Fruit fly (Drosophila melanogaster) whole organism, wandering third instar larva: ENCODE measurements around the gene tal-AA.
A peak's percentile ranks its signal among the peaks of the same experiment; 100 is the strongest.

Experiments used
- Abd-B ChIP-seq: fragments of >200 bp; optimal IDR thresholded peaks from 2 replicates; lab custom pipeline; 2017; ENCODE audit warnings: missing biosample characterization, missing genetic modification characterization
- CG9705 ChIP-seq: fragments of 200-800 bp; sonication (Bioruptor generic); optimal IDR thresholded peaks from 2 replicates; lab custom pipeline; 2018; ENCODE audit warnings: missing biosample characterization, mild to moderate bottlenecking, missing genetic modification characterization
- CrebA ChIP-seq: fragments of 200-800 bp; sonication (Bioruptor generic); optimal IDR thresholded peaks from 2 replicates; lab custom pipeline; 2016; ENCODE audit warnings: missing biosample characterization, mild to moderate bottlenecking, missing genetic modification characterization, borderline replicate concordance
- Dfd ChIP-seq: fragments of >200 bp; optimal IDR thresholded peaks from 2 replicates; lab custom pipeline; 2017; ENCODE audit warnings: missing biosample characterization, missing genetic modification characterization
- HLH106 ChIP-seq: fragments of 200-800 bp; optimal IDR thresholded peaks from 3 replicates; lab custom pipeline; 2019; ENCODE audit warnings: missing biosample characterization, mild to moderate bottlenecking, missing genetic modification characterization, moderate library complexity
- Hnf4 ChIP-seq: fragments of 200-800 bp; sonication (Bioruptor generic); optimal IDR thresholded peaks from 2 replicates; lab custom pipeline; 2016; ENCODE audit warnings: missing biosample characterization, mild to moderate bottlenecking, missing genetic modification characterization
- Hr78 ChIP-seq: fragments of >200 bp; optimal IDR thresholded peaks from 2 replicates; lab custom pipeline; 2017; ENCODE audit warnings: missing biosample characterization, missing genetic modification characterization
- Hr83 ChIP-seq: fragments of 200-300 bp; sonication (Bioruptor generic); optimal IDR thresholded peaks from 2 replicates; lab custom pipeline; 2016; ENCODE audit warnings: missing biosample characterization, mild to moderate bottlenecking, missing genetic modification characterization, moderate library complexity; ENCODE audit not compliant: poor library complexity, severe bottlenecking
- Jra ChIP-seq: sonication (Bioruptor generic); optimal IDR thresholded peaks from 2 replicates; lab custom pipeline; 2016; ENCODE audit warnings: missing biosample characterization, missing genetic modification characterization
- Mio ChIP-seq: sonication (Bioruptor generic); optimal IDR thresholded peaks from 2 replicates; lab custom pipeline; 2016; ENCODE audit warnings: missing biosample characterization, missing genetic modification characterization
- Myc ChIP-seq: fragments of >200 bp; optimal IDR thresholded peaks from 2 replicates; lab custom pipeline; 2017
- N ChIP-seq: fragments of >200 bp; optimal IDR thresholded peaks from 2 replicates; lab custom pipeline; 2018; ENCODE audit warnings: missing biosample characterization, missing external identifiers, missing genetic modification characterization
- OdsH ChIP-seq: fragments of 200-800 bp; sonication (Bioruptor generic); optimal IDR thresholded peaks from 2 replicates; lab custom pipeline; 2016; ENCODE audit warnings: missing biosample characterization, mild to moderate bottlenecking, missing genetic modification characterization
- Rel ChIP-seq, 2 experiments: fragments of 200-800 bp; sonication (Bioruptor generic) in 1 of 2; optimal IDR thresholded peaks; 2 replicates in 1 of 2; 3 replicates in 1 of 2; lab custom pipeline; 2016 to 2019; ENCODE audit warnings: mild to moderate bottlenecking in 2 of 2, missing biosample characterization in 2 of 2, missing genetic modification characterization in 2 of 2, moderate library complexity in 1 of 2
- Vsx2 ChIP-seq: fragments of 200-300, 225-300 bp; sonication (Bioruptor generic); optimal IDR thresholded peaks from 2 replicates; lab custom pipeline; 2018; ENCODE audit warnings: missing biosample characterization, missing genetic modification characterization; ENCODE audit not compliant: partially characterized antibody
- brk ChIP-seq: fragments of 200-800 bp; sonication (Bioruptor generic); optimal IDR thresholded peaks from 2 replicates; lab custom pipeline; 2016; ENCODE audit warnings: missing biosample characterization, mild to moderate bottlenecking, missing genetic modification characterization
- dl ChIP-seq, 2 experiments: fragments of 175-275, 200-275 bp in 1 of 2; fragments of 200-275 bp in 1 of 2; sonication (Bioruptor generic); optimal IDR thresholded peaks; lab custom pipeline; 2018; ENCODE audit warnings: mild to moderate bottlenecking in 2 of 2, missing biosample characterization in 2 of 2, missing genetic modification characterization in 2 of 2, moderate library complexity in 2 of 2; ENCODE audit not compliant: partially characterized antibody in 2 of 2, insufficient read depth in 1 of 2
- dmrt93B ChIP-seq: fragments of 200-800 bp; sonication (Bioruptor generic); optimal IDR thresholded peaks from 2 replicates; lab custom pipeline; 2018; ENCODE audit warnings: missing biosample characterization, mild to moderate bottlenecking, missing genetic modification characterization
- dsf ChIP-seq: sonication (Bioruptor generic); optimal IDR thresholded peaks from 2 replicates; lab custom pipeline; 2016; ENCODE audit warnings: missing biosample characterization, missing genetic modification characterization, borderline replicate concordance
- ey ChIP-seq: fragments of 200-800 bp; sonication (Bioruptor generic); optimal IDR thresholded peaks from 2 replicates; lab custom pipeline; 2016; ENCODE audit warnings: missing biosample characterization, missing genetic modification characterization
- foxo ChIP-seq, 2 experiments: fragments of 200-800 bp; sonication (Bioruptor generic); optimal IDR thresholded peaks; 2 replicates in 1 of 2; 3 replicates in 1 of 2; lab custom pipeline; 2016 to 2017; ENCODE audit warnings: missing biosample characterization in 2 of 2, missing genetic modification characterization in 2 of 2
- fru ChIP-seq: fragments of 200-800 bp; sonication (Bioruptor generic); optimal IDR thresholded peaks from 3 replicates; lab custom pipeline; 2016; ENCODE audit warnings: missing biosample characterization, mild to moderate bottlenecking, missing genetic modification characterization
- jim ChIP-seq: fragments of 175-275, 200-325 bp; sonication (Bioruptor generic); optimal IDR thresholded peaks from 2 replicates; lab custom pipeline; 2016; ENCODE audit warnings: missing biosample characterization, mild to moderate bottlenecking, missing genetic modification characterization
- lola ChIP-seq: fragments of >200 bp; optimal IDR thresholded peaks from 2 replicates; lab custom pipeline; 2017; ENCODE audit warnings: missing biosample characterization, missing genetic modification characterization
- psq ChIP-seq: fragments of 200-800 bp; sonication (Bioruptor generic); optimal IDR thresholded peaks from 3 replicates; lab custom pipeline; 2017; ENCODE audit warnings: missing biosample characterization, mild to moderate bottlenecking, missing genetic modification characterization, moderate library complexity
- sage ChIP-seq: fragments of 200-800 bp; sonication (Bioruptor generic); optimal IDR thresholded peaks from 2 replicates; lab custom pipeline; 2016; ENCODE audit warnings: missing biosample characterization, mild to moderate bottlenecking, missing genetic modification characterization
- sv ChIP-seq: fragments of 200-800 bp; sonication (Bioruptor generic); optimal IDR thresholded peaks from 3 replicates; lab custom pipeline; 2016; ENCODE audit warnings: missing biosample characterization, missing genetic modification characterization

tal-AA gene

dm6 chr3R:13803892-13804710 is 8.8 kb upstream of the tal-AA start (continued):
- TF ChIP-seq dsf (GFP tag; lab: Kevin White, UChicago) (no peak), HLH106 (tag; lab: Kevin White, UChicago) (peak; percentile 35), Vsx2 (GFP tag; lab: Kevin White, UChicago) (no peak), foxo (GFP tag; optimal IDR thresholded peaks at IDR 0.05; lab: Kevin White, UChicago) (peak in 1 of 2 experiments; percentile 29), ey (GFP tag; lab: Kevin White, UChicago) (no peak), Jra (GFP tag; lab: Kevin White, UChicago) (no peak), N (GFP tag; lab: Kevin White, UChicago) (no peak), sage (no peak), brk (GFP tag; lab: Kevin White, UChicago) (no peak), dmrt93B (GFP tag; lab: Kevin White, UChicago) (no peak), CG9705 (GFP tag; lab: Kevin White, UChicago) (no peak), psq (GFP tag; lab: Kevin White, UChicago) (peak; percentile 0), Myc (lab: Kevin White, UChicago) (no peak), OdsH (peak; percentile 7), Abd-B (GFP tag; lab: Kevin White, UChicago) (no peak)

dm6 chr3R:13804971-13805603 is 7.8 kb upstream of the tal-AA start:
- TF ChIP-seq Hnf4 (GFP tag; lab: Kevin White, UChicago), result no peak
- TF ChIP-seq N (GFP tag; lab: Kevin White, UChicago), result no peak
- no peak for TF ChIP-seq HLH106 (tag; lab: Kevin White, UChicago)
- no peak for TF ChIP-seq CrebA (GFP tag; lab: Kevin White, UChicago)
- no peak for TF ChIP-seq dl (GFP tag; optimal IDR thresholded peaks at IDR 0.05; lab: Kevin White, UChicago; ENCODE audit: insufficient read depth in 1 of 2, partially characterized antibody in 2 of 2)
- no peak for TF ChIP-seq fru (GFP tag; lab: Kevin White, UChicago)
- no peak for TF ChIP-seq Hr78
- TF ChIP-seq sage, result no peak

- no peak for TF ChIP-seq sv
Observed at dm6 chr3R:13806032-13806709, 6.7 kb upstream of the tal-AA start.

dm6 chr3R:13806710-13807093 is 6.2 kb upstream of the tal-AA start:
- TF ChIP-seq dl (GFP tag; optimal IDR thresholded peaks at IDR 0.05; lab: Kevin White, UChicago; ENCODE audit: insufficient read depth in 1 of 2, partially characterized antibody in 2 of 2) (no peak), brk (GFP tag; lab: Kevin White, UChicago) (no peak), fru (GFP tag; lab: Kevin White, UChicago) (peak; percentile 13), foxo (GFP tag; optimal IDR thresholded peaks at IDR 0.05; lab: Kevin White, UChicago) (peak in 1 of 2 experiments; percentile 2)

- TF ChIP-seq lola (no peak), Mio (GFP tag; lab: Kevin White, UChicago) (no peak), Rel (GFP tag; optimal IDR thresholded peaks at IDR 0.05; lab: Kevin White, UChicago) (no peak), Rel (tag; optimal IDR thresholded peaks at IDR 0.05; lab: Kevin White, UChicago) (peak; percentile 60), dl (GFP tag; optimal IDR thresholded peaks at IDR 0.05; lab: Kevin White, UChicago; ENCODE audit: insufficient read depth in 1 of 2, partially characterized antibody in 2 of 2) (no peak), Hr83 (GFP tag; lab: Kevin White, UChicago) (no peak), psq (GFP tag; lab: Kevin White, UChicago) (no peak)
Observed at dm6 chr3R:13807330-13807729, 5.6 kb upstream of the tal-AA start.

- peak in 1 of 2 experiments; percentile 7 for TF ChIP-seq foxo (GFP tag; optimal IDR thresholded peaks at IDR 0.05; lab: Kevin White, UChicago)
- TF ChIP-seq jim (GFP tag; lab: Kevin White, UChicago), result no peak
- TF ChIP-seq lola, result no peak
- TF ChIP-seq Dfd, result no peak
Observed at dm6 chr3R:13807906-13808305, 5.0 kb upstream of the tal-AA start.
